Fruit fly (Drosophila melanogaster): ENCODE results near the gene CG6972.

DNA sequence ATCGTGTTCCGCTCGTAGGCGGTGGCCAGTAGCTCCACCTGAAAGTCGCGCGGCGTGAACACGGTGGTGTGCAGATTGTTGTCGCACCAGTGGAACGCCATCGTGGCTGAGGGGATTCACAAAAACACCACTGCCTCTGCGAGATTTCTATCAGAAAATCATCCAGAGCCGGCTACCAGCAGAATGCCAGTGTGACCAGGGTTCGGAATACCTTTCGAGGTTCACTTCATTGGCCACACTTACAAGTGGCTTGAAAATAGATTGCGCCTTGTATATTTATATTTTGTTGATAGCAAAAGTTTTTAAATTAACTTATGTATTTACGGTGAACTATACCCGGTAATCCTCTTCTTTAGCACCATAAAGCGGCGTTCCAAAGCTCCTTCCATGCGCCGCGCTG is 39.1 kb downstream of the CG6972 start, which contains the start of the genes Dcr-1 and CG6985:
- TF ChIP-seq dsx (GFP tag; optimal IDR thresholded peaks at IDR 0.05; ENCODE audit: poor library complexity, severe bottlenecking) = no peak
- TF ChIP-seq Eip75B (GFP tag; optimal IDR thresholded peaks at IDR 0.05) = no peak
- no peak for TF ChIP-seq CG3919 (GFP tag; optimal IDR thresholded peaks at IDR 0.05)
- no peak for TF ChIP-seq Lpt (GFP tag; optimal IDR thresholded peaks at IDR 0.05)
- TF ChIP-seq CG6163 (GFP tag; IDR thresholded peaks at IDR 0.05) = no peak
- no peak for TF ChIP-seq Eip93F (GFP tag; optimal IDR thresholded peaks at IDR 0.05)
- no peak for TF ChIP-seq salr (GFP tag; optimal IDR thresholded peaks at IDR 0.05)
- TF ChIP-seq CG8632 (GFP tag; optimal IDR thresholded peaks at IDR 0.05) = no peak
- no peak for TF ChIP-seq cyc (GFP tag; optimal IDR thresholded peaks at IDR 0.05)
- TF ChIP-seq Ets96B (tag; optimal IDR thresholded peaks at IDR 0.05) = no peak
- no peak for TF ChIP-seq CG16779 (tag; optimal IDR thresholded peaks at IDR 0.05)
- no peak for TF ChIP-seq spab (GFP tag; optimal IDR thresholded peaks at IDR 0.05)

All from whole organism, prepupa.